Worm (Caenorhabditis elegans) whole organism, L2 larva: Measurements from ENCODE around the gene C02F12.5.
A peak's percentile ranks its signal among the peaks of the same experiment; 100 is the strongest.

ENCODE experiments used
- C34F6.9 ChIP-seq: fragments of 150-350 bp; optimal IDR thresholded peaks from 2 replicates; lab custom pipeline; 2014; ENCODE audit warnings: missing biosample characterization, missing genetic modification characterization
- F13H6.1 ChIP-seq: sonication (generic microtip); optimal IDR thresholded peaks from 2 replicates; lab custom pipeline; 2016; ENCODE audit warnings: missing genetic modification characterization, missing compliant biosample characterization
- R02D3.7 ChIP-seq: fragments of 150-350 bp; optimal IDR thresholded peaks from 2 replicates; lab custom pipeline; 2014; ENCODE audit warnings: missing biosample characterization, missing genetic modification characterization
- Y55F3AM.14 ChIP-seq: fragments of 200-800 bp; sonication (Bioruptor generic); optimal IDR thresholded peaks from 2 replicates; lab custom pipeline; 2018; ENCODE audit warnings: mild to moderate bottlenecking, missing genetic modification characterization, missing compliant biosample characterization
- ZK546.5 ChIP-seq: sonication (generic microtip); optimal IDR thresholded peaks from 2 replicates; lab custom pipeline; 2017; ENCODE audit warnings: missing biosample characterization, missing genetic modification characterization
- alr-1 ChIP-seq: fragments of 150-350 bp; optimal IDR thresholded peaks from 2 replicates; lab custom pipeline; 2014; ENCODE audit warnings: missing biosample characterization, missing genetic modification characterization
- aly-2 ChIP-seq: fragments of 150-350 bp; optimal IDR thresholded peaks from 2 replicates; lab custom pipeline; 2014; ENCODE audit warnings: missing biosample characterization, missing genetic modification characterization
- ama-1 ChIP-seq: fragments of 150-350 bp; optimal IDR thresholded peaks from 2 replicates; lab custom pipeline; 2018; ENCODE audit warnings: inconsistent platforms
- blmp-1 ChIP-seq: sonication (generic microtip); optimal IDR thresholded peaks from 2 replicates; lab custom pipeline; 2017; ENCODE audit warnings: missing genetic modification characterization, mild to moderate bottlenecking, missing compliant biosample characterization, antibody characterized with exemption, moderate library complexity; ENCODE audit not compliant: insufficient read depth
- ceh-82 ChIP-seq: fragments of 150-350 bp; optimal IDR thresholded peaks from 2 replicates; lab custom pipeline; 2014; ENCODE audit warnings: missing biosample characterization, missing genetic modification characterization
- crh-2 ChIP-seq: sonication (generic microtip); optimal IDR thresholded peaks from 2 replicates; lab custom pipeline; 2017; ENCODE audit warnings: missing biosample characterization, missing genetic modification characterization
- dmd-4 ChIP-seq: sonication (generic microtip); optimal IDR thresholded peaks from 2 replicates; lab custom pipeline; 2017; ENCODE audit warnings: missing biosample characterization, missing genetic modification characterization
- egl-27 ChIP-seq: sonication (generic microtip); optimal IDR thresholded peaks from 3 replicates; lab custom pipeline; 2017; ENCODE audit warnings: missing biosample characterization, missing genetic modification reagents, missing genetic modification characterization
- elt-1 ChIP-seq: fragments of 150-350 bp; optimal IDR thresholded peaks from 2 replicates; lab custom pipeline; 2014; ENCODE audit warnings: missing biosample characterization, missing genetic modification characterization
- elt-3 ChIP-seq: sonication (generic microtip); optimal IDR thresholded peaks from 2 replicates; lab custom pipeline; 2017; ENCODE audit warnings: missing biosample characterization, missing genetic modification characterization
- fos-1 ChIP-seq: fragments of 150-350 bp; optimal IDR thresholded peaks from 2 replicates; lab custom pipeline; 2014; ENCODE audit warnings: missing biosample characterization, missing genetic modification characterization
- gmeb-1 ChIP-seq: fragments of 150-350 bp; optimal IDR thresholded peaks from 2 replicates; lab custom pipeline; 2014; ENCODE audit warnings: missing biosample characterization, missing genetic modification characterization
- lin-11 ChIP-seq: fragments of 150-350 bp; sonication (generic microtip); optimal IDR thresholded peaks from 2 replicates; lab custom pipeline; 2014; ENCODE audit warnings: missing biosample characterization, missing genetic modification characterization, inconsistent platforms, mixed read lengths
- lin-13 ChIP-seq: fragments of 150-350 bp; optimal IDR thresholded peaks from 2 replicates; lab custom pipeline; 2014; ENCODE audit warnings: missing biosample characterization, missing genetic modification reagents, missing genetic modification characterization
- lin-39 ChIP-seq: fragments of 150-350 bp; optimal IDR thresholded peaks from 2 replicates; lab custom pipeline; 2014; ENCODE audit warnings: missing biosample characterization, missing genetic modification reagents, missing genetic modification characterization
- lsy-2 ChIP-seq, 2 experiments: fragments of 150-350 bp in 1 of 2; sonication (generic microtip) in 1 of 2; optimal IDR thresholded peaks; 2 replicates each; lab custom pipeline; 2014 to 2017; ENCODE audit warnings: missing biosample characterization in 2 of 2, missing genetic modification characterization in 2 of 2
- mab-5 ChIP-seq: fragments of 150-350 bp; optimal IDR thresholded peaks from 2 replicates; lab custom pipeline; 2014; ENCODE audit warnings: missing biosample characterization, missing genetic modification characterization
- mdl-1 ChIP-seq, 2 experiments: fragments of 150-350 bp in 1 of 2; sonication (generic microtip) in 1 of 2; optimal IDR thresholded peaks; 2 replicates each; lab custom pipeline; 2017; ENCODE audit warnings: missing biosample characterization in 2 of 2, missing genetic modification characterization in 2 of 2
- nhr-11 ChIP-seq: fragments of 150-350 bp; optimal IDR thresholded peaks from 2 replicates; lab custom pipeline; 2014; ENCODE audit warnings: missing biosample characterization, missing genetic modification characterization
- nhr-12 ChIP-seq: fragments of 150-350 bp; optimal IDR thresholded peaks from 2 replicates; lab custom pipeline; 2014; ENCODE audit warnings: missing biosample characterization, missing genetic modification characterization
- nhr-129 ChIP-seq: fragments of 150-350 bp; optimal IDR thresholded peaks from 2 replicates; lab custom pipeline; 2014; ENCODE audit warnings: missing biosample characterization, missing genetic modification characterization
- nhr-21 ChIP-seq: fragments of 150-350 bp; optimal IDR thresholded peaks from 2 replicates; lab custom pipeline; 2014; ENCODE audit warnings: missing biosample characterization, missing genetic modification characterization
- nhr-23 ChIP-seq: fragments of 150-350 bp; optimal IDR thresholded peaks from 2 replicates; lab custom pipeline; 2014; ENCODE audit warnings: missing biosample characterization, missing genetic modification reagents, missing genetic modification characterization
- nhr-237 ChIP-seq: fragments of 150-350 bp; optimal IDR thresholded peaks from 2 replicates; lab custom pipeline; 2014; ENCODE audit warnings: missing biosample characterization, missing genetic modification characterization
- nhr-25 ChIP-seq: fragments of 150-350 bp; sonication (generic microtip); optimal IDR thresholded peaks from 3 replicates; lab custom pipeline; 2014; ENCODE audit warnings: missing biosample characterization, missing genetic modification characterization
- nhr-6 ChIP-seq: fragments of 150-350 bp; optimal IDR thresholded peaks from 2 replicates; lab custom pipeline; 2014; ENCODE audit warnings: missing biosample characterization, missing genetic modification characterization
- nhr-77 ChIP-seq: fragments of 150-350 bp; optimal IDR thresholded peaks from 2 replicates; lab custom pipeline; 2014; ENCODE audit warnings: missing biosample characterization, missing genetic modification characterization
- peb-1 ChIP-seq: fragments of 150-350 bp; optimal IDR thresholded peaks from 2 replicates; lab custom pipeline; 2014; ENCODE audit warnings: missing biosample characterization, missing genetic modification characterization
- sem-4 ChIP-seq: fragments of 150-350 bp; optimal IDR thresholded peaks from 2 replicates; lab custom pipeline; 2014; ENCODE audit warnings: missing biosample characterization, missing genetic modification reagents, missing genetic modification characterization
- sma-3 ChIP-seq: sonication (generic microtip); optimal IDR thresholded peaks from 2 replicates; lab custom pipeline; 2016; ENCODE audit warnings: missing genetic modification reagents, missing genetic modification characterization, missing compliant biosample characterization
- sma-9 ChIP-seq, 2 experiments: fragments of 150-350 bp in 1 of 2; sonication (generic microtip) in 1 of 2; optimal IDR thresholded peaks; 2 replicates each; lab custom pipeline; 2014 to 2016; ENCODE audit warnings: missing genetic modification characterization in 2 of 2, mild to moderate bottlenecking in 1 of 2, missing biosample characterization in 1 of 2, missing compliant biosample characterization in 1 of 2, missing genetic modification reagents in 1 of 2, moderate library complexity in 1 of 2
- snpc-4 ChIP-seq: fragments of 150-350 bp; optimal IDR thresholded peaks from 2 replicates; lab custom pipeline; 2014; ENCODE audit warnings: missing biosample characterization, missing genetic modification characterization
- unc-39 ChIP-seq: fragments of 150-350 bp; optimal IDR thresholded peaks from 2 replicates; lab custom pipeline; 2014; ENCODE audit warnings: missing biosample characterization, missing genetic modification characterization
- unc-55 ChIP-seq: fragments of 150-350 bp; sonication (generic microtip); optimal IDR thresholded peaks from 3 replicates; lab custom pipeline; 2014; ENCODE audit warnings: missing biosample characterization, missing genetic modification reagents, missing genetic modification characterization
- unc-62 ChIP-seq: fragments of 150-350 bp; optimal IDR thresholded peaks from 2 replicates; lab custom pipeline; 2014; ENCODE audit warnings: missing biosample characterization, missing genetic modification reagents, missing genetic modification characterization
- ztf-1 ChIP-seq: fragments of 200-800 bp; sonication (Bioruptor generic); conservative IDR thresholded peaks from 2 replicates; pipeline ENCODE4 v1.3.6; 2022; ENCODE audit warnings: missing genetic modification characterization, missing compliant biosample characterization
- ztf-11 ChIP-seq: sonication (generic microtip); optimal IDR thresholded peaks from 2 replicates; lab custom pipeline; 2017; ENCODE audit warnings: missing biosample characterization, missing genetic modification characterization
- ztf-4 ChIP-seq: fragments of 150-350 bp; optimal IDR thresholded peaks from 2 replicates; lab custom pipeline; 2014; ENCODE audit warnings: missing biosample characterization, missing genetic modification characterization

The C02F12.5 gene

DNA sequence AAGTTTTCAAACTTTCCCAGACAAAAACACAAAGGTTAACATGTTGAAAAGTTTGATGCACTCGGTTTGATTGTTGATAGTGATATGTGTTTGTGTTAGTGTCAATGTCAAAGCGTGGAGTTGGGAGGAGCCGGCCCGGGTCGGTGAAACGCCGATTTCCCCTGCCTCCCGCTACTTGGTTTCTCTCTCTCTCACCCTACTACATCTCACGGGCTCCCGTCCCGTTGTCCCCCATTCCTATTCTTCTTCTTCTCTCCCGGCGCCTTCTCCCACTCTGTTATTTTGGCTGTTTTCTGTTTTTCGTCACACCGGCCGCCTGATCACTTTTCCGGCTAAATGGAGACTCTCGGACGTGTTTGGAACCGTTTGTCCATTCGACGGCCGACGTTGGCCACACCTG lies 34.4 kb upstream of the C02F12.5 start:
- TF ChIP-seq elt-1 (no peak), lin-13 (GFP tag; lab: Kevin White, UChicago) (no peak), egl-27 (tag; lab: Kevin White, UChicago) (no peak), ZK546.5 (no peak), sma-3 (GFP tag; lab: Kevin White, UChicago) (no peak), sma-9 (GFP tag; optimal IDR thresholded peaks at IDR 0.05; lab: Kevin White, UChicago) (no peak), sma-9 (tag; optimal IDR thresholded peaks at IDR 0.05; lab: Kevin White, UChicago) (no peak), peb-1 (tag; lab: Kevin White, UChicago) (no peak), R02D3.7 (tag; lab: Kevin White, UChicago) (no peak), nhr-12 (tag; lab: Kevin White, UChicago) (no peak), nhr-237 (no peak), blmp-1 (tag; lab: Kevin White, UChicago) (no peak), ztf-1 (GFP tag; lab: Robert Waterston, UW) (no peak)

DNA sequence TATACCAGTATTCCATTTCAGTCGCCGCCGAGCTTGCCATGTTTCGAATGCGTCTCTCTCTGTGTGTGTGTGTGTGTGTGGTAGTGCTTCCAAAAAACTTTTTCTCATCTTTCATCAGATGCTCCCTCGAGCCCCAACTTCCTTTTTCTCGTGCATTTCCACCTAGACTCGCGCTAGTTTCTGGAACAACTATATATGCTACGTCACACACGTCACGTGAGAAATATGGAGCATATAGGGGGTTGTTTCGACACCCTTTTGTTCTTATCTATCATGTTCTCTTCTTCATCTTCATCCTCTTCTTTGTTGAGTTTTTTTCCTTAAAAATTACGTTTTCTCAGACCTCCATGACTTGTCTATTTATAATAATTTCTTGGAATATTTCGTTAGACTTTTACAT lies 33.4 kb upstream of the C02F12.5 start:
- TF ChIP-seq unc-55 (GFP tag; lab: Kevin White, UChicago) (peak; percentile 64), Y55F3AM.14 (GFP tag; lab: Kevin White, UChicago) (no peak), nhr-129 (tag; lab: Kevin White, UChicago) (peak; percentile 4), lsy-2 (tag; optimal IDR thresholded peaks at IDR 0.05; lab: Kevin White, UChicago) (peak in 1 of 2 experiments; percentile 30)

DNA sequence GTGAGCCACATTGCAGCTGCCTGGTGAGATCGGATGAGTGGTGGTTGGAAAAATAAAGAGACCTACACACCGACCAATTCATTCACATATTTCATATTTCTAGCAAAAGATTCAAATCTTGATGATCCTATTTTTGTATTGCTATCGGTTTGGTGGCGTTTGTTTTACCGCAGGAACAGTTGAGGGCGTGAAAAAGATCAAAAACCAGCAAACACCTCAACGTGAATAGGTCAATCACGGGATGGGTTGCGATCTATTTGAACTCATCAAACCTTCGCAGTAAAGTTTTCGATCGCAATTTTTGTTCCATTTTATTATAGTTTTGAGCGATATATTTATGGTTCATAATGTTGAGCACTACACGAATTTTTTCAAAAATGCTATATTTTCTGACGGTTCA lies 30.0 kb upstream of the C02F12.5 start:
- TF ChIP-seq aly-2 (tag; lab: Kevin White, UChicago) (no peak), ztf-4 (tag; lab: Kevin White, UChicago) (no peak), F13H6.1 (tag; lab: Kevin White, UChicago) (no peak), lin-39 (tag; lab: Kevin White, UChicago) (no peak), snpc-4 (tag; lab: Kevin White, UChicago) (no peak), unc-55 (GFP tag; lab: Kevin White, UChicago) (no peak), nhr-11 (tag; lab: Kevin White, UChicago) (no peak), Y55F3AM.14 (GFP tag; lab: Kevin White, UChicago) (no peak), egl-27 (tag; lab: Kevin White, UChicago) (no peak), nhr-23 (tag; lab: Kevin White, UChicago) (no peak), nhr-237 (no peak), sma-9 (GFP tag; optimal IDR thresholded peaks at IDR 0.05; lab: Kevin White, UChicago) (no peak), sma-9 (tag; optimal IDR thresholded peaks at IDR 0.05; lab: Kevin White, UChicago) (no peak), alr-1 (tag; lab: Kevin White, UChicago) (no peak), lin-13 (GFP tag; lab: Kevin White, UChicago) (no peak), ama-1 (no peak), ztf-11 (no peak)

DNA sequence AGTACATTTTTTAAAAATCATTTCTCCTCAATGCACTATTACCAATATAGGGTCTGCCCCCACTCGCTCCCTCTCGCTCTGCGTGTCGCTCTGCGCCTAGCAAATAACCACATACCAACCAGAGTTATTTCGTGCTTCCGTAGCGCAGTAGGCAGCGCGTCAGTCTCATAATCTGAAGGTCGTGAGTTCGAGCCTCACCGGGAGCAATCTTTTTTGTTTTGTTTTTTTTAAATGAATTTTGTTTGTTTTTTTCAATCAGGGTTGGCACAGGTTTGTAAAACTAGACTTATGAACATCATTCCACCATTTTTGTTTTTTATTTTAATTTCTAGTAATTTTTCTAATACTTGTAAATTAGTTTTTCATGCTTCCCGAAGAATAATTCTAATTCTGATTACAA lies 25.7 kb upstream of the C02F12.5 start:
- TF ChIP-seq ceh-82 (tag; lab: Kevin White, UChicago) (no peak), sem-4 (tag; lab: Kevin White, UChicago) (peak; percentile 9), Y55F3AM.14 (GFP tag; lab: Kevin White, UChicago) (no peak), blmp-1 (tag; lab: Kevin White, UChicago) (no peak), lin-39 (tag; lab: Kevin White, UChicago) (peak; percentile 7), lin-11 (tag; lab: Kevin White, UChicago) (peak; percentile 35), fos-1 (peak; percentile 57), aly-2 (tag; lab: Kevin White, UChicago) (no peak), elt-1 (no peak), ztf-4 (tag; lab: Kevin White, UChicago) (no peak), sma-9 (GFP tag; optimal IDR thresholded peaks at IDR 0.05; lab: Kevin White, UChicago) (peak; percentile 81), sma-9 (tag; optimal IDR thresholded peaks at IDR 0.05; lab: Kevin White, UChicago) (no peak), gmeb-1 (tag; lab: Kevin White, UChicago) (peak; percentile 45), nhr-77 (no peak), sma-3 (GFP tag; lab: Kevin White, UChicago) (peak; percentile 40), unc-55 (GFP tag; lab: Kevin White, UChicago) (peak; percentile 79), nhr-237 (no peak), mdl-1 (tag; optimal IDR thresholded peaks at IDR 0.05; lab: Kevin White, UChicago) (no peak), nhr-6 (no peak), nhr-25 (tag; lab: Kevin White, UChicago) (peak; percentile 4), elt-3 (no peak), unc-62 (GFP tag; lab: Kevin White, UChicago) (no peak), F13H6.1 (tag; lab: Kevin White, UChicago) (peak; percentile 76), nhr-21 (peak; percentile 14), egl-27 (tag; lab: Kevin White, UChicago) (no peak), mab-5 (tag; lab: Kevin White, UChicago) (peak; percentile 49), ztf-1 (GFP tag; lab: Robert Waterston, UW) (no peak), peb-1 (tag; lab: Kevin White, UChicago) (no peak), nhr-23 (tag; lab: Kevin White, UChicago) (no peak), alr-1 (tag; lab: Kevin White, UChicago) (no peak), ama-1 (no peak), crh-2 (tag; lab: Kevin White, UChicago) (peak; percentile 57), nhr-11 (tag; lab: Kevin White, UChicago) (no peak), dmd-4 (tag; lab: Kevin White, UChicago) (no peak), C34F6.9 (tag; lab: Kevin White, UChicago) (peak; percentile 41), unc-39 (tag; lab: Kevin White, UChicago) (no peak), lin-13 (GFP tag; lab: Kevin White, UChicago) (peak; percentile 45), snpc-4 (tag; lab: Kevin White, UChicago) (no peak), ztf-11 (no peak)
